Worm (Caenorhabditis elegans) whole organism, young adult: ENCODE data around the gene F28B12.1.

ENCODE experiments used
- Y79H2A.3 ChIP-seq: fragments of 200-800 bp; sonication (Bioruptor generic); conservative IDR thresholded peaks from 2 replicates; pipeline ENCODE4 v1.3.6; 2022; ENCODE audit warnings: missing genetic modification reagents, missing genetic modification characterization, missing compliant biosample characterization
- madf-8 ChIP-seq: fragments of 200-800 bp; sonication (Bioruptor generic); conservative IDR thresholded peaks from 2 replicates; pipeline ENCODE4 v1.3.6; 2022; ENCODE audit warnings: missing genetic modification reagents, missing genetic modification characterization, missing compliant biosample characterization

DNA sequence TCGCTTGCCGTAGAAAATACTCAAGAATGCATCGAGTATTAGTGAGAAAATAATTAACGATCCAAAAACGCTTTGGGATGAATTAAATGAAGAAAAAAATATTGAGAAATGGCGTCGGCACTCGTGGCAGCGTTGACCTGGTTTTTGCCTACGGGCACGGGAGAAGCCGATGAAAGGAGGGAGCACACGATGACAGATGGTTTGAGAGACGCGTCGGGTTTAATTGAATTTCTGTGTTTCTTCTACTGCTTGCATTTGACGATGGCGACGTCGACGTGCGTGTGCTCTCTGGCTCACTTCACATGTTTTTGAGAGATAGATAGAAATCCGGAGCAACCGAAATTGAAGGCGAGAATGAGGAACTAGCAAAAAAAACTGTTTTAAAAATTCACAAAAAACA, 7.9 kb downstream of the F28B12.1 start:
- TF ChIP-seq Y79H2A.3 (no peak), madf-8 (GFP tag; lab: Robert Waterston, UW) (no peak)
